Worm (Caenorhabditis elegans) whole organism, L4/young adult: ENCODE results near the gene CD4.1.

Experiments
- W03F9.2 ChIP-seq: fragments of 150-350 bp; optimal IDR thresholded peaks from 2 replicates; lab custom pipeline; 2014; ENCODE audit warnings: missing biosample characterization, missing genetic modification characterization
- dao-5 ChIP-seq: sonication (generic microtip); optimal IDR thresholded peaks from 2 replicates; lab custom pipeline; 2016; ENCODE audit warnings: missing genotype, missing genetic modification characterization, moderate library complexity, missing compliant biosample characterization
- him-1 ChIP-seq: sonication (generic microtip); optimal IDR thresholded peaks from 2 replicates; lab custom pipeline; 2016; ENCODE audit warnings: missing genotype, missing genetic modification reagents, missing genetic modification characterization, missing compliant biosample characterization

Gene CD4.1

DNA sequence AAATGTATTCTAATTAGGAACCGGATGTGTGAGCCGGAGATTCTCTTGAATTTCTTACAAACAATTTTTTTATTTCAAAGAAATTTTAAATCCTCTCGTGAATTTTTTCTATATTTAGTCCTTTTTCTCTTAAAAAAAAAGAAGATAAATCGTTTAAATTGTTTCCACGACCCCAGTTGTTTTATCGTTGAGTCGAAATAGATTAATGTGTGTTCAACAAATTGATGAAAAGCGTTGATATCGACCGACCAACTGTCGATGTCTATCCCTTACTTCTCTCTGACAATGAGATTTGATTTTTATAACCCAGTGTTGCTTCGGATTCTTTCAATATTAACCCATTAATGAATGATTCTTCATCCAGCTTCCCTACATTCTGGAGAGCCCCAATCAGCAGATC, at the start of gene CD4.1:
Gene CD4.1, plus strand, starts transcription at position 301 of the 400 bp plus-strand sequence.
- TF ChIP-seq W03F9.2 (tag; lab: Kevin White, UChicago) = no peak
- TF ChIP-seq him-1 (tag; lab: Kevin White, UChicago) = no peak

ce11 chrV:5558590-5558989, 47.8 kb upstream of the CD4.1 start, which contains the start of gene glb-5:
glb-5 (plus strand) TSS chrV:5558890.
- TF ChIP-seq dao-5 (no peak), him-1 (tag; lab: Kevin White, UChicago) (no peak), W03F9.2 (tag; lab: Kevin White, UChicago) (no peak)

- no peak for TF ChIP-seq him-1 (tag; lab: Kevin White, UChicago)
- no peak for TF ChIP-seq W03F9.2 (tag; lab: Kevin White, UChicago)
- TF ChIP-seq dao-5 = no peak
Observed at ce11 chrV:5559882-5560281, 46.5 kb upstream of the CD4.1 start.

DNA sequence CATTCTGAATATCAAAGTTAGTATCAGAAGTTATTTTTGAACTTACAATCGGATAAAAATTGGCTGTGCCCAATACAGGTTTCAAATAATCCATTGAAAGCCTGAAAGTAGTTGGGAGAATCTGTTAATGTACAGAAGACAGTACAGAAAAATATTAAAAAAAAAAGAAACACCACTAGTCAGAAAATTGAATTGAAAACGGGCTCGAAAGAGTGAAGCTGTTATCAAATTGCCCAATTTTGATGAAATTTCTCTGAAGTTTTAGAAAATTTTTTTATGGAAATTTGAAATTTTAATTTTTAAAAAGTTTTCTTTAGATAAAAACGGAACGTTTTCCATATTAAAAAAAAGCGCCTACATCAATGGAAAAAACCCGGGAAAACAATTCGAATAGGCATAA, 39.2 kb upstream of the CD4.1 start, which contains the start of gene C18C4.7:
Gene C18C4.7, minus strand, starts transcription at position 101 of the 400 bp plus-strand sequence.
- TF ChIP-seq dao-5 = no peak
- TF ChIP-seq W03F9.2 (tag; lab: Kevin White, UChicago) = no peak
- TF ChIP-seq him-1 (tag; lab: Kevin White, UChicago) = no peak

- TF ChIP-seq W03F9.2 (tag; lab: Kevin White, UChicago) = no peak
- TF ChIP-seq dao-5 = no peak
Observed at ce11 chrV:5570433-5570832, 35.9 kb upstream of the CD4.1 start, which contains the start of gene glb-6. glb-6 (minus strand) TSS chrV:5570533.

- TF ChIP-seq him-1 (tag; lab: Kevin White, UChicago) (no peak), dao-5 (no peak), W03F9.2 (tag; lab: Kevin White, UChicago) (no peak)
Observed at ce11 chrV:5571691-5572090, 34.7 kb upstream of the CD4.1 start.

ce11 chrV:5576008-5576407, 30.3 kb upstream of the CD4.1 start:
- peak; percentile 54 for TF ChIP-seq W03F9.2 (tag; lab: Kevin White, UChicago)
- no peak for TF ChIP-seq dao-5
- TF ChIP-seq him-1 (tag; lab: Kevin White, UChicago) = peak; percentile 27

DNA sequence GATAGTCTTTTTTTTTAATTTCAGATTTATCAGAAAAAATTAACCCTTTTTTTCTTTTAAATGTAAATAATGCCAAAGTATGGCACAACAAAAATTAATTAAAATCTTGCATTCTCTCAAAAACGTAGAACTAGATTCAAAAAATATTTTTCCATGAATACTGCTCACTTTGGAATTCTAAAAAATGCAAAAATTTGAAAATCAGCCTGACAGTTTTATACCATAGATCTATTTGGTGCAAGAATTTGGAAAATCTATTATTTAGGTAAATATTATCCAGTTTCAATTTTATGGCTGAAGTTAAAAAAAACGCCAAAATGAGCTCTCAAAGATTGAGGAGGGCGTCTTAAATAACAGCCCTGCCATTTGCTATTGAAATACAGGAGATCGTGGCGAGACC, 26.7 kb upstream of the CD4.1 start:
- TF ChIP-seq W03F9.2 (tag; lab: Kevin White, UChicago) = no peak
- no peak for TF ChIP-seq dao-5
- no peak for TF ChIP-seq him-1 (tag; lab: Kevin White, UChicago)

- TF ChIP-seq W03F9.2 (tag; lab: Kevin White, UChicago) (no peak), dao-5 (no peak), him-1 (tag; lab: Kevin White, UChicago) (no peak)
Observed at ce11 chrV:5580517-5580916, 25.8 kb upstream of the CD4.1 start.

DNA sequence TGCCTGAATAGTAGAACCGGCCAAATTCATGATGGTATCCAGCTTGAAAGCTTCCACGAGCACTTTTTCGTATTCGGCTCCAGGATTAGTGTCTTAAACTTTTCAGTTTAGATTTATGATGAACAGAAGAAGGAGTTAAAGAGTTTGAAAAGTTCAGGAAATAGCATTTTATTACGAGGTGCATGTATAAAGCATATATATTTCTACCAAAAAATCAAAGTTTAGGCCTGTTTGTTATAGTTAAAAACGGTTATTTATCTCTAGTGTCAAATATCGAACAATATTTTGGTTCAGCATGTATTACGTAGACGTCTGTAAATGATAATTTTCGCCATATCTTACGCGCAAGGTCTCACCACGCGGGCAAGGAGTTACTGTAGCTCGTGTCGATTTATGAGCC, 25.0 kb upstream of the CD4.1 start, which contains the start of gene klc-2:
Gene klc-2, minus strand, starts transcription at position 101 of the 400 bp plus-strand sequence.
- TF ChIP-seq him-1 (tag; lab: Kevin White, UChicago) (no peak), W03F9.2 (tag; lab: Kevin White, UChicago) (no peak)

DNA sequence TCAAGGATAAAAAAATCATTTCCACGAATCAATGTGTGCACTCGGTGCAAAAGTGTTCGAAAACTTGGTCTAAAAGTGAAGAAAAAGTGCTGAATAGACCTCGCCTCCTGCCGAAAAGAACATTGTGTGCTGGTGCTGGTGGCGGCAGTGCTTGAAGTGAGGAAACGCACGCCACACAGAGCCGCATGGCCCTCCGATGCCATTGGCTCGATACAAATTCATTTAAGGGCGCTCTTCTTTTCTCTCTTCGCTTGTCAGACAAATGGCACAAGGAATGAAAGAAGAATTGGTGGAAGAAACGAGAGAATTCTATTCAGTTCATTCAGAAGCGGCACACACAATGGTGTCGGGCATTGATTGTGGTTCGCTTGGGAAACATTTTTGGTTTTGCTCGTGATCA, 24.0 kb upstream of the CD4.1 start:
- TF ChIP-seq him-1 (tag; lab: Kevin White, UChicago) (no peak), dao-5 (no peak), W03F9.2 (tag; lab: Kevin White, UChicago) (no peak)

DNA sequence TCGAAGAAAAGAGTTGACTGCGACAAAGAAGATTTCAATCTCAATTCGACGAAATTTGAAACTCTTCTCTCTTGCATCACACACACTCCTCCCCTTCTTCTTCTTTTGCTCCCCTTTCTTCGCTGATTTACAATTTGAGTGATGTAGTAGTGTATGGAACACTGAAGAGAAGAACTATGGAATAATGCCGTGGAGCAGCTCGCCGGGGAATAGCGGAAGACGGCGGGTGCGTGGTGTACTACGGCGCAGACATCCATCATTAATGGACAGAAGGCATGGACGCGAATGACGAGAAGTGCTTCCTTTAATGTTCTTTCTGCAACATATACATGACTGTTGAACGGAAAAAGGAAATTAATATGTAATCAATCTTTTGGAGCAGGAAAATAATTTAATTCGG, 23.5 kb upstream of the CD4.1 start:
- TF ChIP-seq him-1 (tag; lab: Kevin White, UChicago) = no peak
- TF ChIP-seq W03F9.2 (tag; lab: Kevin White, UChicago) = no peak
- no peak for TF ChIP-seq dao-5

- no peak for TF ChIP-seq dao-5
- TF ChIP-seq W03F9.2 (tag; lab: Kevin White, UChicago) = peak; percentile 10
- no peak for TF ChIP-seq him-1 (tag; lab: Kevin White, UChicago)
Observed at ce11 chrV:5584293-5584776, 22.0 kb upstream of the CD4.1 start, which contains the start of gene pas-6. pas-6 (minus strand) TSS chrV:5584343.

DNA sequence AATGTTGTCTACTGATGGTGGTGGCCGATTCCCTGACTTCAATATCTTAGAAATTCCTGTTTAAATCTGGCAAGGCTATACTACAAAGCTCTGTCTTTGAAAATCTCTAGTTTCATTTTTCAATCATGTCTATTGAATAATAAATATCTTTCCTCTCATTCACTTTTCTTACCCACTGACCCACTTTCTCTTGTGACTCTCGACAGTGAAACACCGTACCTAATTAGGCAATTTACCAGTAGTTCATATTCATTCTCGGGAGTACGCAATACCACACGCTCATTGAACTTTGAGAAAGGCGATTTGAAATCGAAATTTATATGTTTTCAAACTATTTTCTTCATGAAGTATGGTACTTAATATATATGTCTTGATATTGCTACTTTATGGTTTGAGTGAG, 21.5 kb upstream of the CD4.1 start, which contains the start of gene CD4.11:
Gene CD4.11, plus strand, starts transcription at position 301 of the 400 bp plus-strand sequence.
- no peak for TF ChIP-seq W03F9.2 (tag; lab: Kevin White, UChicago)
- TF ChIP-seq him-1 (tag; lab: Kevin White, UChicago) = no peak
- no peak for TF ChIP-seq dao-5

ce11 chrV:5587042-5587441, 19.3 kb upstream of the CD4.1 start:
- TF ChIP-seq dao-5 (no peak), W03F9.2 (tag; lab: Kevin White, UChicago) (no peak), him-1 (tag; lab: Kevin White, UChicago) (no peak)
